Fruit fly (Drosophila melanogaster) whole organism: Measurements from ENCODE around the gene EMC3.
A peak's percentile ranks its signal among the peaks of the same experiment; 100 is the strongest.

Experiments
- CG8478 ChIP-seq: fragments of >200 bp; optimal IDR thresholded peaks from 2 replicates; lab custom pipeline; 2018; ENCODE audit warnings: inconsistent platforms
- Dll ChIP-seq: fragments of >200 bp; optimal IDR thresholded peaks from 2 replicates; lab custom pipeline; 2017
- EcR ChIP-seq, 2 experiments: fragments of >200 bp; optimal IDR thresholded peaks; 2 replicates each; lab custom pipeline; 2017; ENCODE audit warnings: missing biosample characterization in 2 of 2, missing genetic modification characterization in 2 of 2, missing genetic modification reagents in 2 of 2
- pan ChIP-seq: fragments of >200 bp; optimal IDR thresholded peaks from 2 replicates; lab custom pipeline; 2017
- psq ChIP-seq: fragments of >200 bp; optimal IDR thresholded peaks from 2 replicates; lab custom pipeline; 2017
- usp ChIP-seq: fragments of >200 bp; optimal IDR thresholded peaks from 2 replicates; lab custom pipeline; 2017; ENCODE audit warnings: missing biosample characterization, missing genetic modification characterization, mixed read lengths

The EMC3 gene

dm6 chr2L:10752668-10753067 lies 20.4 kb upstream of the EMC3 start:
- TF ChIP-seq psq (lab: Kevin White, UChicago) (no peak), EcR (GFP tag; optimal IDR thresholded peaks at IDR 0.05; lab: Kevin White, UChicago) (peak in 1 of 2 experiments; percentile 31)

DNA sequence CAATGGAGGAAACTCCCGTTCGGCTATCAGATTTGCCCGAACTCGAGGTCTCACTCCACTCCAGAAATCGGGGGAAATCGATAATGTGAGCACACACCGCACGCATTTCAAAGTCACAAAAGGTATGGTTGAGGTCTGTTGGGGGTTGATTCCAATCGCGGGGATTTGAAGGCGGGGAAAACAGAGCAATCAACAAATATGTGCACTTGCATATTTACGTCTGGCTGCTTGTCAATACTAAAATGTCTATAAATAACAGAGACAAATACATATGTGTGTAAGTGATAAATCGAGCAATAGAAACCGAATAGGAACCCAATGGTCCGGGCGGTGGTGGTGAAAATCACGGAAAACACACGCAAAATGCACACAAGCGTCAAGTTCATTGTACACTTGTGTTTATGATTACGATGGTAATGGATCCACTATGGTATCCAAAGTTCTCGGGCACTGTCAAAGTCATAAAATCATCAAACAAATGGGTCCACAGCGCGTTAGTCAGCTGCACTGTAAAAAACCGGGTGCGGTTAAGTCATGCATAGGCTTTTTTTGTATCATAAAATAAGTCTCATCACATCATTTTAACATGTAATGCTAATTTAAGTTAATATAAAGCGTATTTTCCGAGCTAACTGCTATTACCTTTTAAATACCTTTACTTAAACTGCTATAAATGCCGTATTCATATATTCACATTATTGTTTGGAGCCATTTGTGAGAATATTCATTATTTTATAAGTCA lies 19.8 kb upstream of the EMC3 start:
- no peak for TF ChIP-seq psq (lab: Kevin White, UChicago)
- TF ChIP-seq pan (lab: Kevin White, UChicago): no peak
- TF ChIP-seq CG8478 (lab: Kevin White, UChicago): no peak
- no peak for TF ChIP-seq Dll (lab: Kevin White, UChicago)
- TF ChIP-seq usp: no peak
- no peak for TF ChIP-seq EcR (GFP tag; optimal IDR thresholded peaks at IDR 0.05; lab: Kevin White, UChicago)

- peak in 1 of 2 experiments; percentile 44 for TF ChIP-seq EcR (GFP tag; optimal IDR thresholded peaks at IDR 0.05; lab: Kevin White, UChicago)
- TF ChIP-seq usp: no peak
- no peak for TF ChIP-seq Dll (lab: Kevin White, UChicago)
- no peak for TF ChIP-seq psq (lab: Kevin White, UChicago)
- TF ChIP-seq CG8478 (lab: Kevin White, UChicago): no peak
Observed at dm6 chr2L:10750915-10751612, 18.8 kb upstream of the EMC3 start.

DNA sequence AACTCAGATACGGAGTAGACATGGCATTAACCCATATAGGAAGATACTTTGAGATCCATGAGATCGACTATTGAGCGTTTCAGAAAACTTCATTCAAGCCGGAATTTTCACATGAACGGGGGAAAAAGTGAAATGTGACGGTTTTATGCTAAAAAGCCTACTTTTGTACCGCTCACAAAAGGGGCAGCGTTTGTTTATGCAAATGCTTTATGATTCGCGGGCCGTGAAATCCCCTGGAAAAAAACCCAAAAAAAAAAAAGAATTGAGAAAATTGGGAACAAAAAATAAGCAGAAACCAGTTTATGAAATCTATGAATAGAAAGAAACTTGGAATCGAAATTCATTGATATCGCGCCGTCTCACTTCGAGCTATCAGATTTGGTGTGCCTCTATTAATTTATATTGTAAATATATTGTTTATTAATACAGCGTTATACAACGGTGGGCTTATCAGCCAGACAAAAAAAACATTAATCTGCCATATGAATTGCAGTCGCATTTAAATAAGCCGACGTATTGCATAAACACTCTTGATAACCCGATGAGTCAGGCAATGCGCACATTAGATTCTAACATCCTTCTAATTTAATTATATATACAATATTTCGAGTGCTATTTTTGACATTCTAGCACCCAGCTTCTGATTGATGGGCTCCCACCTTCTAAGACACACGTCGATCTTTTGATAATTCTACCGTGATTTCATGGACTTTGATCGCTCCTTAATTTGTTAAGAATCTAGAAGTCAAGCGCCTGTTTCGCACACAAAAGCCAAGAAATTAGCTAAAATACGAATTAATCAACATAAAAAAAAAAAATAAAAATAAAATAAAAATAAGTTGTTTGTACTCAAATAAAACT lies 17.6 kb upstream of the EMC3 start:
- TF ChIP-seq EcR (GFP tag; optimal IDR thresholded peaks at IDR 0.05; lab: Kevin White, UChicago) (no peak), pan (lab: Kevin White, UChicago) (no peak), usp (no peak), CG8478 (lab: Kevin White, UChicago) (no peak), Dll (lab: Kevin White, UChicago) (no peak), psq (lab: Kevin White, UChicago) (no peak)

dm6 chr2L:10748218-10748617 lies 16.0 kb upstream of the EMC3 start:
- TF ChIP-seq Dll (lab: Kevin White, UChicago) (no peak), pan (lab: Kevin White, UChicago) (no peak), usp (no peak), EcR (GFP tag; optimal IDR thresholded peaks at IDR 0.05; lab: Kevin White, UChicago) (no peak), CG8478 (lab: Kevin White, UChicago) (no peak), psq (lab: Kevin White, UChicago) (no peak)

DNA sequence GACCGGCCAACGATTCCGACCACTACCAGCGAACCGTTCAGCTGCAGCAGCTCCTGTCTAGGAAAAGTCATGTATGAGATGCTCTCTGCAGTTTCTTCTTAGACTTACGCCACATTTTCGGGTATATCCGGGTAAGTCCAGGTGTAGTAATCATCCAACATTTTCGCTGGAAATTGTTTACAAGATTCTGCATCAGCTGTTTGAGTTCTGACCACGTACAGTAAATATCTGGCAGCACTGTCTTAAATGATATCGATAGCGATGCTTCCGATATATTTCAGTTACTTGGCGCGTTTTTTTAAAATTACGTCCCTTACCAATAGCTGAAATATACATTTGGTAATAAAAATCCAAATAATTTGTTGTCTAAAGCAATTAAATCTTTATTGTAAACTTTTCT lies 11.5 kb upstream of the EMC3 start, which contains the start of gene CG6729:
TSS of gene CG6729 (minus strand) at position 222 of the 400 bp plus-strand sequence.
- no peak for TF ChIP-seq CG8478 (lab: Kevin White, UChicago)
- no peak for TF ChIP-seq psq (lab: Kevin White, UChicago)
- no peak for TF ChIP-seq usp
- TF ChIP-seq pan (lab: Kevin White, UChicago): no peak
- TF ChIP-seq Dll (lab: Kevin White, UChicago): no peak
- TF ChIP-seq EcR (GFP tag; optimal IDR thresholded peaks at IDR 0.05; lab: Kevin White, UChicago): no peak

dm6 chr2L:10736993-10737756 lies 5.0 kb upstream of the EMC3 start, which contains the start of the genes Vha16-5 and CG12299:
Vha16-5 (minus strand) TSS chr2L:10737043.
CG12299 (plus strand) TSS chr2L:10737345.
- no peak for TF ChIP-seq EcR (GFP tag; optimal IDR thresholded peaks at IDR 0.05; lab: Kevin White, UChicago)
- TF ChIP-seq pan (lab: Kevin White, UChicago): no peak
- TF ChIP-seq Dll (lab: Kevin White, UChicago): no peak
- no peak for TF ChIP-seq psq (lab: Kevin White, UChicago)
- no peak for TF ChIP-seq usp
- TF ChIP-seq CG8478 (lab: Kevin White, UChicago): no peak

DNA sequence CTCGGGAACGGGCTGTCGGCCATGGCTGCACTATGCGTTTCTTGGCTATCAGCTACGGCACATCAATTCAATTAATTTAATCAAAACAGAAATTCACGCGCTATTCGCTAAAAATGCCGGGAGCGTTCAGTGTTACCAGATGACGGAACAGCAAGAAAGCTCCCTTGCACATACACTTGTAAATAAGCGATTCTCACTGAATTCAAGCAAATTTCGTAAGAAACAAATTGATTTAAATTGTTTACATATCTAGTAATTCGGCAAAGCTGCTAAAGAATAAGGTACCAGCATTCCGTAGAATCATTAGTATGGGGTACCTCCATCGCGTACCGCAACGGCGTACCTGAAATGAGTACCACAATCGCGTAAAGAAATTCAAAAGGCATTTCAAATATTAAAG lies 3.7 kb upstream of the EMC3 start, which contains the start of gene Nup107:
TSS of gene Nup107 (minus strand) at position 149 of the 400 bp plus-strand sequence.
- TF ChIP-seq usp: no peak
- no peak for TF ChIP-seq EcR (GFP tag; optimal IDR thresholded peaks at IDR 0.05; lab: Kevin White, UChicago)
- no peak for TF ChIP-seq CG8478 (lab: Kevin White, UChicago)
- TF ChIP-seq psq (lab: Kevin White, UChicago): no peak
- no peak for TF ChIP-seq pan (lab: Kevin White, UChicago)

DNA sequence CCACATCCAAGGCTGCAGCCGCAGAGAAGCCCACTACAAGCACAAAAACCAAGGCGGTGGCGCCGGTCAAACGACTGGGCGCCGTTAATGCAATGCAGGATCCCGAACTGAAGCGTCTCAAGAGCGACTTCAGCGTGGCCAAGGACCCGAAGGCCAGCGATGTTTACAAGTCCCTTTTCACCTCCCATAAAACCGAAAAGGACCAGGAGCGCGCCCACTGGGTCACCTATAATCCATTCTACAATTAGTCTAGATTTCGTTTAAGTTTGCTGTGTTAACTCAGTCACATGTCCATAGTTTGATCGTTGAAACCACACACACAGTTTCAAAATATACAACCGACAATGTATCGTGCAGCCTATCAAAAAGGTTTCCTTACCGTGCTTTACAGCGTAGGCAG lies 2.3 kb downstream of the EMC3 start, which contains the start of gene CG17118:
TSS of gene CG17118 (plus strand) at position 301 of the 400 bp plus-strand sequence.
- TF ChIP-seq CG8478 (lab: Kevin White, UChicago): no peak
- no peak for TF ChIP-seq pan (lab: Kevin White, UChicago)
- no peak for TF ChIP-seq EcR (GFP tag; optimal IDR thresholded peaks at IDR 0.05; lab: Kevin White, UChicago)
- no peak for TF ChIP-seq psq (lab: Kevin White, UChicago)
- TF ChIP-seq Dll (lab: Kevin White, UChicago): no peak
- no peak for TF ChIP-seq usp

- no peak for TF ChIP-seq psq (lab: Kevin White, UChicago)
- no peak for TF ChIP-seq EcR (GFP tag; optimal IDR thresholded peaks at IDR 0.05; lab: Kevin White, UChicago)
- TF ChIP-seq CG8478 (lab: Kevin White, UChicago): no peak
Observed at dm6 chr2L:10728751-10729150, 3.5 kb downstream of the EMC3 start, which contains the start of gene CG6443. CG6443 (plus strand) TSS chr2L:10728978.
